Worm (Caenorhabditis elegans): ENCODE data around the gene C13C4.7.

DNA sequence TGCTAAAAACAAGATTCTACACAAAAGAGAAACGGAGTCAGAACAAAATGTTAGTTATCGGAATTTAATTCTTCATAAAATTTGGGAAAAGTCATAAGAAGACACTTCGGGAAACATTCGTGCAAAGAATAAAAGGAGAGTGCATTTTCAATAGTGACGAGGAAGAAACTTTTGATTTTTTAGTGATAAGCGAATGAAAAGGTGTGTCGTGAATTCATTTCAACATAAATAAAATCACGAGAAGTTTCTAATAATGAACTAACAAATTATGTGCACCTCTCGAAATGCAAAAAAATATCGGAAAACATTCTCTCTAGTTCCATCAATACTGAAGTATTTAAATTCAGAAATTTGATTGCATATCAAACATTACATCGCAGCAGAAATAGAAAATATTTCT is 44.3 kb downstream of the C13C4.7 start:
- TF ChIP-seq flt-1 (GFP tag; IDR thresholded peaks at IDR 0.05) = no peak
- no peak for TF ChIP-seq hmg-4 (GFP tag; optimal IDR thresholded peaks at IDR 0.05)
- no peak for TF ChIP-seq ama-1 (optimal IDR thresholded peaks at IDR 0.05)
- no peak for TF ChIP-seq ceh-36 (tag; optimal IDR thresholded peaks at IDR 0.05)
- no peak for TF ChIP-seq F13C5.2 (tag; optimal IDR thresholded peaks at IDR 0.05)
- TF ChIP-seq ets-7 (tag; optimal IDR thresholded peaks at IDR 0.05) = no peak
- no peak for TF ChIP-seq sea-1 (GFP tag; conservative IDR thresholded peaks at IDR 0.05)
- no peak for TF ChIP-seq aly-1 (tag; optimal IDR thresholded peaks at IDR 0.05)
